Fruit fly (Drosophila melanogaster) S2 (cell line): ENCODE results near the gene CG45075.

Experiments used
- CG8478 ChIP-seq: fragments of >200 bp; optimal IDR thresholded peaks from 2 replicates; lab custom pipeline; 2018
- CTCF ChIP-seq, 2 experiments: fragments of >200 bp; optimal IDR thresholded peaks; 2 replicates each; lab custom pipeline; 2018

DNA sequence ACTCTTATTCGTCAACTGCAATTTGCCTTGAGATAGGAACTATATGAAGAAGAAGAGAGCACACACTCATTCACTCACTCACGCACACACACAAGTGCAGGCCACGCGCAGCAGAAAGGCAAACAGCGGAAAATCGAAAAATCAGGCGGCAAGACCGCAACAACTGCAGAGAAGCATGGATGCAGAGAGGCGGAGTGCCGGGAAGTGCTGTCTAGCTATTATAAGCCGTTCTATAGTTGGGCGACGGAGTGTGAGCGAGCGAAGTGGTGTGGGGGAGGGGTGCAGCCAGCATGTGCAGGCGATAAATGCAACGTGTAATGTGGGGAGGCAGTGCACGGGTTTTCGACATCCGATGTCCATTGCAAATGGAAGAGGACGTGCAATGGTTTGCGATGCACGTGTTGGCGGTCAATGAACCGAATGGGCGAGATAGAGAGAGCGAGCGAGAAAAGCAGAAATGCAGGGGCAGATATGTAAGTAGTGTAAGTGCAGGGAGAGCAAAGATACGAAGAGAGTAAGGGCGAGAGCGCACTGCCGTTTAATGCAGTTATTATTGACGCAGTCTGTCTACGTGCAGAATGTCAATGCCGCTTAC is 12.4 kb upstream of the CG45075 start:
- TF ChIP-seq CG8478 (lab: Kevin White, UChicago) (no peak), CTCF (optimal IDR thresholded peaks at IDR 0.05; lab: Kevin White, UChicago) (no peak)
